Worm (Caenorhabditis elegans) whole organism, L3 larva: ENCODE data around the gene T02E9.6.

ENCODE experiments used
- R02D3.7 ChIP-seq: fragments of 150-350 bp; optimal IDR thresholded peaks from 2 replicates; lab custom pipeline; 2014; ENCODE audit warnings: missing biosample characterization, missing genetic modification characterization
- ZK546.5 ChIP-seq: sonication (generic microtip); optimal IDR thresholded peaks from 2 replicates; lab custom pipeline; 2017; ENCODE audit warnings: missing biosample characterization, missing genetic modification characterization
- ceh-28 ChIP-seq: fragments of 150-350 bp; optimal IDR thresholded peaks from 2 replicates; lab custom pipeline; 2014; ENCODE audit warnings: missing biosample characterization, missing genetic modification reagents, missing genetic modification characterization
- ceh-82 ChIP-seq: fragments of 150-350 bp; optimal IDR thresholded peaks from 2 replicates; lab custom pipeline; 2014; ENCODE audit warnings: missing biosample characterization, missing genetic modification characterization
- ceh-9 ChIP-seq: sonication (generic microtip); optimal IDR thresholded peaks from 2 replicates; lab custom pipeline; 2018; ENCODE audit warnings: missing biosample characterization, missing genetic modification characterization
- daf-12 ChIP-seq: fragments of 150-350 bp; optimal IDR thresholded peaks from 2 replicates; lab custom pipeline; 2014; ENCODE audit warnings: missing biosample characterization, missing genetic modification reagents, missing genetic modification characterization
- egl-27 ChIP-seq: sonication (generic microtip); optimal IDR thresholded peaks from 4 replicates; lab custom pipeline; 2017; ENCODE audit warnings: missing biosample characterization, missing genetic modification reagents, missing genetic modification characterization
- egl-5 ChIP-seq: fragments of 150-350 bp; optimal IDR thresholded peaks from 2 replicates; lab custom pipeline; 2017; ENCODE audit warnings: missing biosample characterization, missing genetic modification reagents, missing genetic modification characterization, inconsistent platforms
- elt-1 ChIP-seq: fragments of 150-350 bp; optimal IDR thresholded peaks from 2 replicates; lab custom pipeline; 2014; ENCODE audit warnings: missing biosample characterization, missing genetic modification characterization
- elt-2 ChIP-seq: sonication (generic microtip); optimal IDR thresholded peaks from 2 replicates; lab custom pipeline; 2016; ENCODE audit warnings: missing genetic modification reagents, mild to moderate bottlenecking, missing genetic modification characterization, missing compliant biosample characterization
- elt-3 ChIP-seq, 3 experiments: fragments of 150-350 bp in 1 of 3; sonication (generic microtip) in 2 of 3; optimal IDR thresholded peaks; 2 replicates in 2 of 3; 4 replicates in 1 of 3; lab custom pipeline; 2014 to 2017; ENCODE audit warnings: missing biosample characterization in 3 of 3, missing genetic modification characterization in 3 of 3
- eor-1 ChIP-seq, 2 experiments: fragments of 150-350 bp; optimal IDR thresholded peaks; 2 replicates each; lab custom pipeline; 2014 to 2018; ENCODE audit warnings: missing biosample characterization in 2 of 2, missing genetic modification characterization in 2 of 2
- fkh-10 ChIP-seq: sonication (generic microtip); optimal IDR thresholded peaks from 2 replicates; lab custom pipeline; 2017; ENCODE audit warnings: missing biosample characterization, missing genetic modification reagents, missing genetic modification characterization
- fkh-2 ChIP-seq: fragments of 150-350 bp; optimal IDR thresholded peaks from 2 replicates; lab custom pipeline; 2014; ENCODE audit warnings: missing biosample characterization, missing genetic modification reagents, missing genetic modification characterization
- hmg-11 ChIP-seq: sonication (generic microtip); optimal IDR thresholded peaks from 2 replicates; lab custom pipeline; 2016; ENCODE audit warnings: missing genetic modification characterization, missing compliant biosample characterization
- jun-1 ChIP-seq: fragments of 150-350 bp; optimal IDR thresholded peaks from 2 replicates; lab custom pipeline; 2014; ENCODE audit warnings: missing biosample characterization, missing genetic modification reagents, missing genetic modification characterization
- lin-39 ChIP-seq: fragments of 150-350 bp; optimal IDR thresholded peaks from 2 replicates; lab custom pipeline; 2018; ENCODE audit warnings: missing biosample characterization, missing genetic modification reagents, missing genetic modification characterization
- lsy-12 ChIP-seq: sonication (generic microtip); optimal IDR thresholded peaks from 2 replicates; lab custom pipeline; 2016; ENCODE audit warnings: mild to moderate bottlenecking, missing genetic modification characterization, missing compliant biosample characterization
- mdl-1 ChIP-seq: fragments of 150-350 bp; optimal IDR thresholded peaks from 2 replicates; lab custom pipeline; 2014; ENCODE audit warnings: missing biosample characterization, missing genetic modification characterization
- mml-1 ChIP-seq: fragments of 150-350 bp; sonication (generic microtip); optimal IDR thresholded peaks from 3 replicates; lab custom pipeline; 2014; ENCODE audit warnings: missing biosample characterization, missing genetic modification characterization
- nfya-1 ChIP-seq: sonication (generic microtip); optimal IDR thresholded peaks from 2 replicates; lab custom pipeline; 2017; ENCODE audit warnings: missing genetic modification characterization, mild to moderate bottlenecking, missing compliant biosample characterization, antibody characterized with exemption, moderate library complexity; ENCODE audit not compliant: insufficient read depth
- nhr-11 ChIP-seq: fragments of 150-350 bp; optimal IDR thresholded peaks from 2 replicates; lab custom pipeline; 2014; ENCODE audit warnings: missing biosample characterization, missing genetic modification characterization
- nhr-12 ChIP-seq: fragments of 150-350 bp; optimal IDR thresholded peaks from 2 replicates; lab custom pipeline; 2014; ENCODE audit warnings: missing biosample characterization, missing genetic modification characterization
- nhr-237 ChIP-seq: fragments of 150-350 bp; optimal IDR thresholded peaks from 2 replicates; lab custom pipeline; 2014; ENCODE audit warnings: missing biosample characterization, missing genetic modification characterization
- nhr-25 ChIP-seq: sonication (generic microtip); optimal IDR thresholded peaks from 2 replicates; lab custom pipeline; 2017; ENCODE audit warnings: missing biosample characterization, missing genetic modification characterization
- nhr-28 ChIP-seq: fragments of 150-350 bp; optimal IDR thresholded peaks from 2 replicates; lab custom pipeline; 2014; ENCODE audit warnings: missing biosample characterization, missing genetic modification characterization
- nhr-43 ChIP-seq: sonication (generic microtip); optimal IDR thresholded peaks from 2 replicates; lab custom pipeline; 2016; ENCODE audit warnings: mild to moderate bottlenecking, missing genetic modification characterization, missing compliant biosample characterization; ENCODE audit not compliant: poor library complexity, severe bottlenecking
- nhr-76 ChIP-seq: fragments of 150-350 bp; sonication (generic microtip); optimal IDR thresholded peaks from 5 replicates; lab custom pipeline; 2014; ENCODE audit warnings: missing biosample characterization, missing genetic modification characterization
- nhr-77 ChIP-seq: fragments of 150-350 bp; optimal IDR thresholded peaks from 2 replicates; lab custom pipeline; 2014; ENCODE audit warnings: missing biosample characterization, missing genetic modification characterization
- pqm-1 ChIP-seq: fragments of 150-350 bp; optimal IDR thresholded peaks from 2 replicates; lab custom pipeline; 2017; ENCODE audit warnings: missing biosample characterization, missing genetic modification characterization, inconsistent platforms
- sea-2 ChIP-seq: fragments of 150-350 bp; sonication (generic microtip); optimal IDR thresholded peaks from 4 replicates; lab custom pipeline; 2014; ENCODE audit warnings: missing biosample characterization, missing genetic modification reagents, missing genetic modification characterization
- skn-1 ChIP-seq: fragments of 150-350 bp; optimal IDR thresholded peaks from 2 replicates; lab custom pipeline; 2014; ENCODE audit warnings: missing biosample characterization, missing genetic modification characterization
- tbx-2 ChIP-seq: sonication (generic microtip); optimal IDR thresholded peaks from 2 replicates; lab custom pipeline; 2016; ENCODE audit warnings: mild to moderate bottlenecking, missing genetic modification characterization, missing compliant biosample characterization
- unc-39 ChIP-seq: sonication (generic microtip); optimal IDR thresholded peaks from 4 replicates; lab custom pipeline; 2017; ENCODE audit warnings: missing biosample characterization, missing genetic modification characterization
- unc-62 ChIP-seq: fragments of 150-350 bp; sonication (generic microtip); optimal IDR thresholded peaks from 4 replicates; lab custom pipeline; 2014; ENCODE audit warnings: missing biosample characterization, missing genetic modification reagents, missing genetic modification characterization
- ztf-4 ChIP-seq: fragments of 150-350 bp; optimal IDR thresholded peaks from 2 replicates; lab custom pipeline; 2014; ENCODE audit warnings: missing biosample characterization, missing genetic modification characterization

The T02E9.6 gene

DNA sequence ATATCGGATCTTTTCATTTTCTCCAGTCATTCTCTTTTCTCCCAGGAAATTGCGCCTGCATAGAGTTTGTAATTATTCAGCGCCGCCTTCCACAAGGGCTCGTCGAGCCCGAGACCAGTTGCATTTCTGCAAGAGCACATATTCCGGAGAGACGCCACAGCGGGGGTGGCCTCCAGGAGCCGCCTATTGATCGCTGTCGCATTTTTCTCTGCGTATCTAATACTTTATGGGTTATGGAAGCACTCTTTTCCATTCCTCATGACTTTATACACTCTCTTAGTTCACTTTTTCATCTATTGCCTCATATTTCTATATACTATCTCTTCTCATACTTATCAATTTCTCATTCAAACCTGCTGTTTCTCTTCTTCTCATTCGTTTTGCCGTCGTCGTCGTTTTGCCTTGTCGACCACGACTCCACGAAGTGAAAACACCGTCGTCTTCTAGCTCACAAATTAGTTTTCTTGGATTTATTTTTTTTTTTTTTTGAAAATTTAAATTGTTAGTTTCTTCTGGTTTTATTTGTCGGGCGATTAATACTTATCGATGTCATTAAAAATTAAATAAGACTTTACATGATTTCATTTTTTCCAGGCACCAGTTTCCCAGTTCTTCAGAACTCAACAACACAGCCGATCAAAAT, 41.2 kb upstream of the T02E9.6 start, which contains the start of gene cnb-1 (continued):
- peak; percentile 45 for TF ChIP-seq elt-2 (tag; lab: Kevin White, UChicago)
- TF ChIP-seq nhr-25: no peak
- TF ChIP-seq pqm-1: peak; percentile 28
- TF ChIP-seq sea-2 (GFP tag; lab: Kevin White, UChicago): no peak
- no peak for TF ChIP-seq eor-1 (tag; optimal IDR thresholded peaks at IDR 0.05; lab: Kevin White, UChicago)
- TF ChIP-seq hmg-11 (tag; lab: Kevin White, UChicago): peak; percentile 96
- TF ChIP-seq daf-12: no peak
- peak; percentile 77 for TF ChIP-seq nfya-1 (tag; lab: Kevin White, UChicago)
- TF ChIP-seq ceh-28 (tag; lab: Kevin White, UChicago): peak; percentile 77
- TF ChIP-seq elt-1: no peak
- TF ChIP-seq jun-1 (tag; lab: Kevin White, UChicago): peak; percentile 23
- no peak for TF ChIP-seq ceh-82 (tag; lab: Kevin White, UChicago)
- no peak for TF ChIP-seq nhr-77 (tag; lab: Kevin White, UChicago)
- TF ChIP-seq elt-3 (tag; optimal IDR thresholded peaks at IDR 0.05; lab: Kevin White, UChicago): no peak

DNA sequence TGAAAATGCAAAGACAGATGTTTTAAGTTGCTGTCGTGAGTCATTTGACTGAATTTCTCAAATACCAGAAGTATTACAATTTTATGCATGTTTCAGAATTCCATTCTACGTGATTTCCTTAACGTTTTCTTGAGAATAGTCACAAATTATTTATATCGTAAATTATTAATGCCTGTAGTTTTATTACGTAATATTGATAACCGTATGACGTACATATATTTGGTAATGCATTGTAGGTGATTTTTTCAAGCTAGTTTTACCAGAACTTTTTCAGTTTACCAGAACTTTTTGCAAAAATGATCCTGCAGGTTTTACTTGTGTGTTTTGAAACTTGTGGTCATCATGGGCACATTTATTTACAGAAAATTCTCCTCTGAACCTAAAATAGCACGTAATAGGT, 39.8 kb upstream of the T02E9.6 start:
- TF ChIP-seq nhr-77 (tag; lab: Kevin White, UChicago) (no peak), egl-5 (tag; lab: Kevin White, UChicago) (no peak), nhr-43 (tag; lab: Kevin White, UChicago) (no peak), ZK546.5 (tag; lab: Kevin White, UChicago) (no peak), lin-39 (tag; lab: Kevin White, UChicago) (no peak), ceh-82 (tag; lab: Kevin White, UChicago) (no peak), fkh-2 (tag; lab: Kevin White, UChicago) (no peak), nhr-12 (tag; lab: Kevin White, UChicago) (no peak), nhr-237 (no peak), nhr-76 (no peak), nhr-25 (no peak), elt-1 (no peak)
- TF ChIP-seq, all 47 proteins: peak for 0

- TF ChIP-seq lsy-12 (tag; lab: Kevin White, UChicago) (no peak), ceh-82 (tag; lab: Kevin White, UChicago) (no peak), lin-39 (tag; lab: Kevin White, UChicago) (no peak), unc-39 (tag; lab: Kevin White, UChicago) (no peak), nhr-77 (tag; lab: Kevin White, UChicago) (no peak), tbx-2 (tag; lab: Kevin White, UChicago) (no peak), ZK546.5 (tag; lab: Kevin White, UChicago) (no peak), skn-1 (tag; lab: Kevin White, UChicago) (no peak), nhr-28 (tag; lab: Kevin White, UChicago) (no peak)
Observed at ce11 chrV:11372284-11372878, 38.3 kb upstream of the T02E9.6 start.

DNA sequence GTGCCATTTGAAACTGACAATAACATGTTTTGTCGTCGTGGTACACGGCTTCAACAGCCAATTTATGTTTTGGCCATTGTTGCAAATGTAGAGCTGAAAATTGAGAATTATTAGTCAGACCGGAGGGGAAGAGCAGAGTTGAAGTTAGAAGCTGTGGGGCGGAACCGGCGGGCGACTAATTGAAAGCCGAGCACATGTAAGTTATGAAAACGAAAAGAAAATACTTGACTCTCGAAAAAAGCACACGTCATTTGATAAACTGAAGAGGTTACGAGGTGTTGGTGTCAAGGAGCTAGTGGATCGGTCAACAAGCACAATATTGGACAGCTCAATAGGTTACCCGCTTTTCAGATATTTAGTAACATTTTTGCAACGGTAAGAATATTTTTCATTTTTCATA, 32.0 kb upstream of the T02E9.6 start, which contains the start of gene dop-5:
Gene dop-5, minus strand, starts transcription at position 101 of the 400 bp plus-strand sequence.
- no peak for TF ChIP-seq lin-39 (tag; lab: Kevin White, UChicago)
- TF ChIP-seq nhr-28 (tag; lab: Kevin White, UChicago): no peak
- no peak for TF ChIP-seq egl-5 (tag; lab: Kevin White, UChicago)
- TF ChIP-seq elt-3 (tag; optimal IDR thresholded peaks at IDR 0.05; lab: Kevin White, UChicago): no peak
- TF ChIP-seq mdl-1 (tag; lab: Kevin White, UChicago): no peak
- TF ChIP-seq ceh-28 (tag; lab: Kevin White, UChicago): no peak
- no peak for TF ChIP-seq hmg-11 (tag; lab: Kevin White, UChicago)
- TF ChIP-seq R02D3.7 (tag; lab: Kevin White, UChicago): no peak
- no peak for TF ChIP-seq nhr-76
- TF ChIP-seq ceh-82 (tag; lab: Kevin White, UChicago): no peak
- TF ChIP-seq eor-1 (tag; optimal IDR thresholded peaks at IDR 0.05; lab: Kevin White, UChicago): no peak
- no peak for TF ChIP-seq mml-1
- TF ChIP-seq egl-27 (tag; lab: Kevin White, UChicago): no peak
- no peak for TF ChIP-seq unc-62
- TF ChIP-seq fkh-10: no peak
- TF ChIP-seq ceh-9: no peak
- TF ChIP-seq ztf-4: no peak
- TF ChIP-seq nhr-11 (tag; lab: Kevin White, UChicago): no peak
